Worm (Caenorhabditis elegans): ENCODE results near the gene str-244.

ce11 chrV:3046364-3046763 is 12.5 kb downstream of the str-244 start:
- no peak for TF ChIP-seq sdz-38 (tag; optimal IDR thresholded peaks at IDR 0.05)
- no peak for TF ChIP-seq pha-4 (tag; optimal IDR thresholded peaks at IDR 0.05)
